Fruit fly (Drosophila melanogaster) Kc167 (cell line): ENCODE measurements around the gene Polr1C.

Experiments used
- Myc ChIP-seq: fragments of >200 bp; optimal IDR thresholded peaks from 2 replicates; lab custom pipeline; 2017; ENCODE audit warnings: missing external identifiers
- Sin3A ChIP-seq: fragments of >200 bp; optimal IDR thresholded peaks from 2 replicates; lab custom pipeline; 2018; ENCODE audit warnings: missing external identifiers
- h ChIP-seq: fragments of >200 bp; optimal IDR thresholded peaks from 3 replicates; lab custom pipeline; 2018; ENCODE audit warnings: missing external identifiers
- insv ChIP-seq: fragments of >200 bp; optimal IDR thresholded peaks from 3 replicates; lab custom pipeline; 2018; ENCODE audit warnings: missing external identifiers
- psq ChIP-seq: fragments of >200 bp; optimal IDR thresholded peaks from 2 replicates; lab custom pipeline; 2017; ENCODE audit warnings: missing external identifiers
- ttk ChIP-seq: sonication (Bioruptor generic); optimal IDR thresholded peaks from 2 replicates; lab custom pipeline; 2017; ENCODE audit warnings: missing external identifiers

DNA sequence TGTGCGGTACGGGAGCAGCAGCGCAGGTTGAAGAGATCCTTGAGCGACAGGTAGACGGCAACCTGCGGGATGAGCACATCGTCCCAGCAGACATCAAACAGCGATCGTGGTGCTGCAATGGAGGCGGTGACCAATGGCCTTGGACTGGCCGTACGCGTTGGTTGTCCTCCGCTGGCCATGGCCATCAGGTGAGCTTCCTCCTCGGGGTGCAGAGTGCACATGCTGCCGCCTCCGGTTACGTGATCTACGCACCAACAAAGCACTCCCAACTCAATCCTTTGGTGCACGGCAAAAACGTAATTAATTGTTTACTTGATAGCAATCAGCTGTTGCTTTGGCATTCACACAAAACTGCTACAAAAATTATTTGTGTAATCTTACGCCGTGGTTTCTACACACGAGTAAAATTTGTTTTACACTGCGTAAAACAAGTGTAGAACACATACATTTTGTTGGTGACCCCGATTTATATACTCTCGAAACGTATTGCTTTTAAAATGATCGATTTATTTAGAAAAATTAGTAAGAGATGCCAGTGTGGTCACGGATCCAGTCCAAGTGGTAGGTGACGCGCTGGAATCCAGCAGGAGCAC lies 19.3 kb upstream of the Polr1C start, which contains the start of gene jet:
- TF ChIP-seq psq (lab: Kevin White, UChicago) (no peak), insv (no peak), Myc (lab: Kevin White, UChicago) (no peak), ttk (lab: Kevin White, UChicago) (no peak), Sin3A (no peak), h (no peak)
